Worm (Caenorhabditis elegans) whole organism, L4 larva: Measurements from ENCODE around the gene atgl-1.

ENCODE experiments used
- D1046.2 ChIP-seq: fragments of 200-800 bp; sonication (Bioruptor generic); IDR thresholded peaks from 2 replicates; pipeline ENCODE4 v1.3.6; 2022; ENCODE audit warnings: missing genetic modification characterization, missing compliant biosample characterization
- F10B5.3 ChIP-seq: sonication (generic microtip); optimal IDR thresholded peaks from 2 replicates; lab custom pipeline; 2016; ENCODE audit warnings: mild to moderate bottlenecking, missing genetic modification characterization, missing compliant biosample characterization
- F44E2.7 ChIP-seq: fragments of 200-800 bp; sonication (Bioruptor generic); IDR thresholded peaks from 2 replicates; pipeline ENCODE4 v2.1.2; 2022; ENCODE audit warnings: missing genetic modification characterization, missing compliant biosample characterization
- Y105C5A.15 ChIP-seq: fragments of 200-800 bp; sonication (Bioruptor generic); IDR thresholded peaks from 2 replicates; pipeline ENCODE4 v1.3.6; 2022; ENCODE audit warnings: missing genetic modification characterization, missing compliant biosample characterization
- Y48G9A.11 ChIP-seq: fragments of 200-800 bp; sonication (Bioruptor generic); IDR thresholded peaks from 2 replicates; pipeline ENCODE4 v1.3.6; 2022; ENCODE audit warnings: missing genetic modification reagents, missing genetic modification characterization, missing compliant biosample characterization
- Y5F2A.4 ChIP-seq: fragments of 200-800 bp; sonication (Bioruptor generic); optimal IDR thresholded peaks from 2 replicates; lab custom pipeline; 2018; ENCODE audit warnings: mild to moderate bottlenecking, missing genetic modification characterization, missing compliant biosample characterization
- Y75B8A.6 ChIP-seq: fragments of 200-800 bp; sonication (Bioruptor generic); IDR thresholded peaks from 2 replicates; pipeline ENCODE4 v1.3.6; 2022; ENCODE audit warnings: missing genetic modification reagents, missing genetic modification characterization, missing compliant biosample characterization
- ZK546.5 ChIP-seq, 2 experiments: sonication (generic microtip); optimal IDR thresholded peaks; 2 replicates each; lab custom pipeline; 2017; ENCODE audit warnings: missing biosample characterization in 2 of 2, missing genetic modification characterization in 2 of 2
- aha-1 ChIP-seq: fragments of 150-350 bp; peaks from one replicate; lab custom pipeline; 2014; ENCODE audit warnings: missing biosample characterization, missing genetic modification characterization
- aly-2 ChIP-seq: sonication (generic microtip); optimal IDR thresholded peaks from 2 replicates; lab custom pipeline; 2018; ENCODE audit warnings: missing biosample characterization, missing genetic modification characterization
- ama-1 ChIP-seq: fragments of 150-350 bp; optimal IDR thresholded peaks from 2 replicates; lab custom pipeline; 2014; ENCODE audit warnings: inconsistent platforms, mixed read lengths
- arid-1 ChIP-seq: fragments of 200-800 bp; sonication (Bioruptor generic); conservative IDR thresholded peaks from 2 replicates; pipeline ENCODE4 v1.3.6; 2022; ENCODE audit warnings: missing genetic modification reagents, missing genetic modification characterization, missing compliant biosample characterization
- ceh-28 ChIP-seq: fragments of 150-350 bp; optimal IDR thresholded peaks from 2 replicates; lab custom pipeline; 2014; ENCODE audit warnings: missing biosample characterization, missing genetic modification reagents, missing genetic modification characterization
- ceh-44 ChIP-seq: fragments of 200-800 bp; sonication (Bioruptor generic); IDR thresholded peaks from 2 replicates; pipeline ENCODE4 v1.3.6; 2022; ENCODE audit warnings: missing genetic modification reagents, missing genetic modification characterization, missing compliant biosample characterization
- ces-1 ChIP-seq: fragments of 150-350 bp; sonication (generic microtip); optimal IDR thresholded peaks from 4 replicates; lab custom pipeline; 2014; ENCODE audit warnings: missing biosample characterization, missing genetic modification reagents, missing genetic modification characterization
- dmd-9 ChIP-seq: fragments of 200-800 bp; sonication (Bioruptor generic); IDR thresholded peaks from 2 replicates; pipeline ENCODE4 v1.3.6; 2022; ENCODE audit warnings: missing genetic modification reagents, missing genetic modification characterization, missing compliant biosample characterization
- dpl-1 ChIP-seq: fragments of 150-350 bp; optimal IDR thresholded peaks from 2 replicates; lab custom pipeline; 2014; ENCODE audit warnings: missing biosample characterization, missing genetic modification reagents, missing genetic modification characterization
- dve-1 ChIP-seq: sonication (generic microtip); optimal IDR thresholded peaks from 2 replicates; lab custom pipeline; 2017; ENCODE audit warnings: antibody characterized with exemption, mild to moderate bottlenecking, missing genetic modification characterization, missing compliant biosample characterization; ENCODE audit not compliant: insufficient read depth
- egl-27 ChIP-seq: sonication (generic microtip); optimal IDR thresholded peaks from 3 replicates; lab custom pipeline; 2017; ENCODE audit warnings: missing biosample characterization, missing genetic modification reagents, missing genetic modification characterization
- fkh-10 ChIP-seq: fragments of 150-350 bp; optimal IDR thresholded peaks from 2 replicates; lab custom pipeline; 2014; ENCODE audit warnings: missing biosample characterization, missing genetic modification reagents, missing genetic modification characterization
- gei-8 ChIP-seq: fragments of 200-800 bp; sonication (Bioruptor generic); optimal IDR thresholded peaks from 2 replicates; lab custom pipeline; 2018; ENCODE audit warnings: mild to moderate bottlenecking, missing genetic modification characterization, missing compliant biosample characterization
- hif-1 ChIP-seq, 2 experiments: sonication (generic microtip); optimal IDR thresholded peaks; 2 replicates each; lab custom pipeline; 2016 to 2017; ENCODE audit warnings: missing compliant biosample characterization in 2 of 2, missing genetic modification characterization in 2 of 2, missing genetic modification reagents in 2 of 2, missing genotype in 2 of 2, mild to moderate bottlenecking in 1 of 2
- hlh-30 ChIP-seq: sonication (generic microtip); optimal IDR thresholded peaks from 2 replicates; lab custom pipeline; 2017; ENCODE audit warnings: antibody characterized with exemption, mild to moderate bottlenecking, missing genetic modification characterization, missing compliant biosample characterization; ENCODE audit not compliant: insufficient read depth
- hmg-1.1 ChIP-seq: fragments of 200-800 bp; sonication (Bioruptor generic); IDR thresholded peaks from 2 replicates; pipeline ENCODE4 v1.3.6; 2022; ENCODE audit warnings: missing genetic modification reagents, missing genetic modification characterization, missing compliant biosample characterization
- lin-1 ChIP-seq: fragments of 200-800 bp; sonication (Bioruptor generic); IDR thresholded peaks from 2 replicates; pipeline ENCODE4 v1.3.6; 2022; ENCODE audit warnings: missing genetic modification reagents, missing genetic modification characterization, missing compliant biosample characterization
- lin-29 ChIP-seq: fragments of 200-800 bp; sonication (Bioruptor generic); IDR thresholded peaks from 2 replicates; pipeline ENCODE4 v1.3.6; 2022; ENCODE audit warnings: missing genetic modification reagents, missing genetic modification characterization, missing compliant biosample characterization
- lin-38 ChIP-seq: fragments of 200-800 bp; sonication (Bioruptor generic); IDR thresholded peaks from 2 replicates; pipeline ENCODE4 v1.3.6; 2022; ENCODE audit warnings: missing genetic modification reagents, missing genetic modification characterization, missing compliant biosample characterization
- lin-39 ChIP-seq: fragments of 150-350 bp; optimal IDR thresholded peaks from 2 replicates; lab custom pipeline; 2014; ENCODE audit warnings: missing biosample characterization, missing genetic modification reagents, missing genetic modification characterization
- lir-3 ChIP-seq: sonication (generic microtip); optimal IDR thresholded peaks from 2 replicates; lab custom pipeline; 2016; ENCODE audit warnings: mild to moderate bottlenecking, missing genetic modification characterization, missing compliant biosample characterization
- mxl-2 ChIP-seq: fragments of 200-800 bp; sonication (Bioruptor generic); conservative IDR thresholded peaks from 2 replicates; pipeline ENCODE4 v1.3.6; 2022; ENCODE audit warnings: missing genetic modification reagents, missing genetic modification characterization, missing compliant biosample characterization
- nhr-11 ChIP-seq: fragments of 150-350 bp; optimal IDR thresholded peaks from 2 replicates; lab custom pipeline; 2014; ENCODE audit warnings: missing biosample characterization, missing genetic modification characterization
- nhr-111 ChIP-seq: fragments of 200-800 bp; sonication (Bioruptor generic); optimal IDR thresholded peaks from 2 replicates; lab custom pipeline; 2018; ENCODE audit warnings: mild to moderate bottlenecking, missing genetic modification characterization, missing compliant biosample characterization
- nhr-25 ChIP-seq: sonication (generic microtip); optimal IDR thresholded peaks from 2 replicates; lab custom pipeline; 2017; ENCODE audit warnings: missing genetic modification characterization, mild to moderate bottlenecking, missing compliant biosample characterization, antibody characterized with exemption, moderate library complexity, borderline replicate concordance; ENCODE audit not compliant: insufficient read depth
- nhr-41 ChIP-seq: fragments of 200-800 bp; sonication (Bioruptor generic); IDR thresholded peaks from 2 replicates; pipeline ENCODE4 v1.3.6; 2022; ENCODE audit warnings: missing genetic modification reagents, missing genetic modification characterization, missing compliant biosample characterization
- nhr-42 ChIP-seq: fragments of 200-800 bp; sonication (Bioruptor generic); IDR thresholded peaks from 2 replicates; pipeline ENCODE4 v1.3.6; 2022; ENCODE audit warnings: missing genetic modification characterization, missing compliant biosample characterization
- nhr-77 ChIP-seq: fragments of 150-350 bp; optimal IDR thresholded peaks from 2 replicates; lab custom pipeline; 2014; ENCODE audit warnings: missing biosample characterization, missing genetic modification characterization
- pha-4 ChIP-seq, 2 experiments: fragments of 150-350 bp in 1 of 2; fragments of 200-800 bp in 1 of 2; sonication (Bioruptor generic) in 1 of 2; IDR thresholded peaks in 1 of 2; optimal IDR thresholded peaks in 1 of 2; 2 replicates each; pipeline versions ENCODE4 v1.3.6 to Lab custom; 2014 to 2022; ENCODE audit warnings: missing genetic modification characterization in 2 of 2, missing genetic modification reagents in 2 of 2, missing biosample characterization in 1 of 2, missing compliant biosample characterization in 1 of 2
- pqm-1 ChIP-seq: sonication (generic microtip); optimal IDR thresholded peaks from 2 replicates; lab custom pipeline; 2017; ENCODE audit warnings: missing biosample characterization, missing genetic modification characterization
- sdz-12 ChIP-seq: fragments of 200-800 bp; sonication (Bioruptor generic); optimal IDR thresholded peaks from 2 replicates; lab custom pipeline; 2018; ENCODE audit warnings: mild to moderate bottlenecking, missing genetic modification characterization, missing compliant biosample characterization
- skn-1 ChIP-seq: fragments of 150-350 bp; optimal IDR thresholded peaks from 2 replicates; lab custom pipeline; 2014; ENCODE audit warnings: missing biosample characterization, missing genetic modification characterization
- snpc-1.2 ChIP-seq: fragments of 200-800 bp; sonication (Bioruptor generic); IDR thresholded peaks from 2 replicates; pipeline ENCODE4 v1.3.6; 2022; ENCODE audit warnings: missing genetic modification reagents, missing genetic modification characterization, missing compliant biosample characterization
- snpc-4 ChIP-seq: fragments of 150-350 bp; optimal IDR thresholded peaks from 2 replicates; lab custom pipeline; 2014; ENCODE audit warnings: missing biosample characterization, missing genetic modification characterization
- spr-1 ChIP-seq: sonication (generic microtip); optimal IDR thresholded peaks from 2 replicates; lab custom pipeline; 2016; ENCODE audit warnings: mild to moderate bottlenecking, missing genetic modification characterization, missing compliant biosample characterization
- spr-3 ChIP-seq: fragments of 200-800 bp; sonication (Bioruptor generic); optimal IDR thresholded peaks from 2 replicates; lab custom pipeline; 2018; ENCODE audit warnings: mild to moderate bottlenecking, missing genetic modification characterization, missing compliant biosample characterization
- tra-1 ChIP-seq: fragments of 200-800 bp; sonication (Bioruptor generic); IDR thresholded peaks from 2 replicates; pipeline ENCODE4 v1.3.6; 2022; ENCODE audit warnings: missing genetic modification reagents, missing genetic modification characterization, missing compliant biosample characterization
- zag-1 ChIP-seq: fragments of 150-350 bp; optimal IDR thresholded peaks from 2 replicates; lab custom pipeline; 2014; ENCODE audit warnings: missing biosample characterization, missing genetic modification characterization
- zfp-3 ChIP-seq: fragments of 200-800 bp; sonication (Bioruptor generic); conservative IDR thresholded peaks from 2 replicates; pipeline ENCODE4 v1.3.6; 2022; ENCODE audit warnings: missing genetic modification reagents, missing genetic modification characterization, missing compliant biosample characterization
- zip-2 ChIP-seq: fragments of 150-350 bp; optimal IDR thresholded peaks from 2 replicates; lab custom pipeline; 2014; ENCODE audit warnings: missing biosample characterization, missing genetic modification characterization

atgl-1 gene

ce11 chrIII:6432939-6433338, 13.7 kb upstream of the atgl-1 start, which contains the start of gene vps-16:
Gene vps-16, plus strand, starts transcription at chrIII:6433239.
- TF ChIP-seq aha-1 (tag; lab: Kevin White, UChicago) (peak; percentile 3), Y48G9A.11 (GFP tag; lab: Robert Waterston, UW) (0 out of 2 replicates have a peak, but pooled peaks have one; percentile 17), lin-38 (0 out of 2 replicates have a peak, but pooled peaks have one; percentile 31), nhr-41 (GFP tag; lab: Robert Waterston, UW) (no peak), ama-1 (lab: Kevin White, UChicago) (peak; percentile 17), egl-27 (tag; lab: Kevin White, UChicago) (no peak)

DNA sequence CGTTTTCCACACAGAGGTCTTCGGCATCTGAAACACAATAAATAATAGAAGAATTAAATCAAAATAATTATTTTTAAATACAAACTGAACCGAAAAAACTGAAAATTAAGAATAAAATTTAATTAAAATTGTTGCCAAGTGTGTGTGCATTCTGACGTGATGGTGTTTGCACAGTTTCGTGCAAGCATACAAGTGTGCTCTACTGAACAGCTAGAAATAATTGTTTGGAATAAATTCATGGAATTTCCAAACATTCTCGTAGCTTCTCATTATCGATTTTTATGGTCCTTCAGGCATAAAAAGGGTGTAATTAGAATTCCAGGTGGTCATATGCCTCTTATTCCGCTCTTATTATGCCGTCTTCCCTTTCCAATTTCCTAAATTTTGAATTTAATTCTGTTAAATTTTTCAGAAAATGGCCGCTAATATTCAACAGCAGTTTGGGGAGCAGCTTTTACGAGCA, 12.5 kb upstream of the atgl-1 start, which contains the start of the genes mrps-17 and txdc-9:
TSS of gene mrps-17 (minus strand) at position 33 of the 463 bp plus-strand sequence.
TSS of gene txdc-9 (plus strand) at position 413 of the 463 bp plus-strand sequence.
- TF ChIP-seq gei-8 (no peak), nhr-111 (GFP tag; lab: Kevin White, UChicago) (no peak), lin-1 (no peak), hmg-1.1 (GFP tag; lab: Robert Waterston, UW) (peak; percentile 61), nhr-11 (tag; lab: Kevin White, UChicago) (no peak), zfp-3 (GFP tag; lab: Robert Waterston, UW) (no peak), snpc-4 (tag; lab: Kevin White, UChicago) (no peak), pqm-1 (tag; lab: Kevin White, UChicago) (no peak), hif-1 (tag; optimal IDR thresholded peaks at IDR 0.05; lab: Kevin White, UChicago) (no peak), zip-2 (tag; lab: Kevin White, UChicago) (no peak), ama-1 (lab: Kevin White, UChicago) (no peak), dve-1 (tag; lab: Kevin White, UChicago) (peak; percentile 71), sdz-12 (no peak), Y48G9A.11 (GFP tag; lab: Robert Waterston, UW) (no peak), nhr-41 (GFP tag; lab: Robert Waterston, UW) (no peak), fkh-10 (GFP tag; lab: Kevin White, UChicago) (peak; percentile 30), F44E2.7 (GFP tag; lab: Robert Waterston, UW) (no peak), pha-4 (GFP tag; IDR thresholded peaks at IDR 0.05; lab: Robert Waterston, UW) (no peak), pha-4 (tag; optimal IDR thresholded peaks at IDR 0.05; lab: Kevin White, UChicago) (peak; percentile 58), snpc-1.2 (no peak), hlh-30 (tag; lab: Kevin White, UChicago) (no peak), dmd-9 (no peak), Y105C5A.15 (no peak), arid-1 (GFP tag; lab: Robert Waterston, UW) (no peak; the same call in 1 of the 2 replicates), lin-39 (tag; lab: Kevin White, UChicago) (no peak), ces-1 (GFP tag; lab: Kevin White, UChicago) (peak; percentile 63), nhr-42 (GFP tag; lab: Robert Waterston, UW) (no peak), ZK546.5 (tag; optimal IDR thresholded peaks at IDR 0.05; lab: Kevin White, UChicago) (no peak), ceh-28 (tag; lab: Kevin White, UChicago) (no peak), lin-29 (GFP tag; lab: Robert Waterston, UW) (no peak), F10B5.3 (tag; lab: Kevin White, UChicago) (no peak), lir-3 (tag; lab: Kevin White, UChicago) (no peak), spr-3 (GFP tag; lab: Kevin White, UChicago) (no peak), ceh-44 (GFP tag; lab: Robert Waterston, UW) (no peak), aly-2 (tag; lab: Kevin White, UChicago) (no peak), nhr-77 (tag; lab: Kevin White, UChicago) (peak; percentile 56), Y75B8A.6 (GFP tag; lab: Robert Waterston, UW) (no peak), dpl-1 (GFP tag; lab: Kevin White, UChicago) (peak; percentile 75), nhr-25 (tag; lab: Kevin White, UChicago) (no peak), skn-1 (no peak), zag-1 (tag; lab: Kevin White, UChicago) (no peak), spr-1 (tag; lab: Kevin White, UChicago) (no peak), Y5F2A.4 (GFP tag; lab: Kevin White, UChicago) (no peak), mxl-2 (no peak), D1046.2 (GFP tag; lab: Robert Waterston, UW) (no peak), tra-1 (GFP tag; lab: Robert Waterston, UW) (no peak)
